Fruit fly (Drosophila melanogaster): ENCODE measurements around the gene Or85f.

Gene Or85f

DNA sequence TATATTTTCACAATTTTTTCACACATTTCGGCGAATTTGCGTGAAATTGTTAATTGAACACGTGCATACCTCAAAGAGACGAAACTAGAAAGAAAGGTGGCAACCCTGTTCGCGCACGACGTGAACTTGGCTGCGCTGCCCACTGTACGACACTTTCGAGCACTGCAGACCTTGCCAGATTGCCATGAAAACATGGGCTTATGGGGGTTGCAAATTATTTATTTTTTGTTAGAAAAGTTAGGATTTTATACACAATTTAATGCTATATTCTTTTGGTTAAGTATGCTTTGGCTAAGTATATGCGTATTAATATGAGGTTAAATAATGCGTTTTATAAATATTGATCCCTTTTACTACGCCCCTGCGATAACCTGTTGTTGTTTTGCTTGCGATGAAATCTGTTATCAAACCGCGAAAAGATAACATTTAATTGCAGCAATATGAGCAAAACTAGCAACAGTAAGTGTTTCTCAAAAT, 3.2 kb downstream of the Or85f start, which contains the start of the genes RpL34b and CG8132 (continued):
- TF ChIP-seq CG6765 (GFP tag; optimal IDR thresholded peaks at IDR 0.05) (peak; percentile 94), Gsc (GFP tag; IDR thresholded peaks at IDR 0.05) (peak; percentile 79), chif (GFP tag; optimal IDR thresholded peaks at IDR 0.05) (peak; percentile 94 to 97), Oli (tag; optimal IDR thresholded peaks at IDR 0.05) (peak; percentile 89), Bdp1 (GFP tag; optimal IDR thresholded peaks at IDR 0.05) (peak; percentile 92), disco-r (GFP tag; optimal IDR thresholded peaks at IDR 0.05) (peak; percentile 95), cato (GFP tag; optimal IDR thresholded peaks at IDR 0.05; ENCODE audit: borderline replicate concordance) (peak; percentile 82), br (optimal IDR thresholded peaks at IDR 0.05) (no peak), ab (GFP tag; optimal IDR thresholded peaks at IDR 0.05) (peak; percentile 87), Tbp (GFP tag; optimal IDR thresholded peaks at IDR 0.05) (peak; percentile 33), Atf6 (GFP tag; IDR thresholded peaks at IDR 0.05) (peak; percentile 94), CG10565 (GFP tag; optimal IDR thresholded peaks at IDR 0.05) (peak; percentile 88), so (GFP tag; IDR thresholded peaks at IDR 0.05) (peak; percentile 90), CHES-1-like (GFP tag; optimal IDR thresholded peaks at IDR 0.05) (peak; percentile 96), CG13123 (GFP tag; optimal IDR thresholded peaks at IDR 0.05) (peak; percentile 100), CG6813 (GFP tag; optimal IDR thresholded peaks at IDR 0.05) (peak; percentile 93), CG15011 (GFP tag; optimal IDR thresholded peaks at IDR 0.05) (peak; percentile 92), Lpt (GFP tag; optimal IDR thresholded peaks at IDR 0.05) (no peak), CG8388 (GFP tag; optimal IDR thresholded peaks at IDR 0.05) (peak; percentile 94), CG15269 (tag; optimal IDR thresholded peaks at IDR 0.05) (peak; percentile 95), CG4282 (GFP tag; optimal IDR thresholded peaks at IDR 0.05) (peak; percentile 92), Sry-δ (GFP tag; optimal IDR thresholded peaks at IDR 0.05) (peak; percentile 78), CG14050 (GFP tag; IDR thresholded peaks at IDR 0.05) (peak; percentile 85), hth (optimal IDR thresholded peaks at IDR 0.05) (no peak), CG14860 (GFP tag; IDR thresholded peaks at IDR 0.05; ENCODE audit: partially characterized antibody) (no peak; the same call in 2 of the 3 replicates), CG3995 (GFP tag; optimal IDR thresholded peaks at IDR 0.05) (peak; percentile 80), CG7839 (tag; optimal IDR thresholded peaks at IDR 0.05) (peak; percentile 94), CG2120 (GFP tag; optimal IDR thresholded peaks at IDR 0.05) (peak; percentile 98), CG13624 (GFP tag; optimal IDR thresholded peaks at IDR 0.05) (peak; percentile 97), chinmo (GFP tag; IDR thresholded peaks at IDR 0.05; ENCODE audit: partially characterized antibody) (0 out of 4 replicates have a peak, but pooled peaks have one; percentile 16), lov (optimal IDR thresholded peaks at IDR 0.05) (no peak), lov (GFP tag; IDR thresholded peaks at IDR 0.05) (peak; percentile 94), CG8924 (tag; optimal IDR thresholded peaks at IDR 0.05) (peak; percentile 95), Nf-YB (GFP tag; optimal IDR thresholded peaks at IDR 0.05) (peak; percentile 81), CG1603 (tag; optimal IDR thresholded peaks at IDR 0.05) (peak; percentile 95), corto (GFP tag; optimal IDR thresholded peaks at IDR 0.05) (peak; percentile 88), Sin3A (optimal IDR thresholded peaks at IDR 0.05) (peak; percentile 88), CG2875 (GFP tag; optimal IDR thresholded peaks at IDR 0.05) (peak; percentile 89), MTF-1 (GFP tag; optimal IDR thresholded peaks at IDR 0.05; ENCODE audit: borderline replicate concordance) (peak; percentile 95), CG13287 (GFP tag; IDR thresholded peaks at IDR 0.05; ENCODE audit: partially characterized antibody) (peak; percentile 46), CG6254 (GFP tag; optimal IDR thresholded peaks at IDR 0.05) (peak; percentile 79), Dip2 (GFP tag; IDR thresholded peaks at IDR 0.05) (peak; percentile 34; the same call in 1 of the 2 replicates), dan (GFP tag; IDR thresholded peaks at IDR 0.05) (peak; percentile 76), jumu (GFP tag; optimal IDR thresholded peaks at IDR 0.05) (peak; percentile 97), CG5953 (GFP tag; IDR thresholded peaks at IDR 0.05) (peak; percentile 66), CG34422 (GFP tag; IDR thresholded peaks at IDR 0.05) (peak; percentile 96), CG10543 (GFP tag; optimal IDR thresholded peaks at IDR 0.05) (peak; percentile 99), CG15601 (tag; optimal IDR thresholded peaks at IDR 0.05) (peak; percentile 92), gsb (GFP tag; IDR thresholded peaks at IDR 0.05) (peak; percentile 93), dimm (GFP tag; IDR thresholded peaks at IDR 0.05) (peak; percentile 50), CG17612 (GFP tag; IDR thresholded peaks at IDR 0.05) (peak; percentile 91)
